Worm (Caenorhabditis elegans) whole organism, early embryonic: ENCODE results near the gene rps-21.
A peak's percentile ranks its signal among the peaks of the same experiment; 100 is the strongest.

Source experiments
- B0310.2 ChIP-seq: sonication (generic microtip); optimal IDR thresholded peaks from 2 replicates; lab custom pipeline; 2016; ENCODE audit warnings: mild to moderate bottlenecking, missing genetic modification characterization, missing compliant biosample characterization
- F13C5.2 ChIP-seq: sonication (generic microtip); optimal IDR thresholded peaks from 2 replicates; lab custom pipeline; 2017; ENCODE audit warnings: mild to moderate bottlenecking, missing genetic modification characterization, inconsistent platforms, missing compliant biosample characterization
- aly-1 ChIP-seq: sonication (generic microtip); optimal IDR thresholded peaks from 2 replicates; lab custom pipeline; 2016; ENCODE audit warnings: missing genetic modification characterization, missing compliant biosample characterization
- ama-1 ChIP-seq: fragments of 150-350 bp; optimal IDR thresholded peaks from 2 replicates; lab custom pipeline; 2014
- ceh-13 ChIP-seq: fragments of 200-800 bp; sonication (Bioruptor generic); optimal IDR thresholded peaks from 2 replicates; lab custom pipeline; 2018; ENCODE audit warnings: mild to moderate bottlenecking, missing genetic modification characterization, missing compliant biosample characterization
- ceh-36 ChIP-seq: sonication (generic microtip); optimal IDR thresholded peaks from 2 replicates; lab custom pipeline; 2016; ENCODE audit warnings: missing genetic modification characterization, inconsistent platforms, missing compliant biosample characterization
- ets-7 ChIP-seq: sonication (generic microtip); optimal IDR thresholded peaks from 2 replicates; lab custom pipeline; 2016; ENCODE audit warnings: missing genotype, missing genetic modification characterization, missing compliant biosample characterization
- flt-1 ChIP-seq: fragments of 200-800 bp; sonication (Bioruptor generic); IDR thresholded peaks from 2 replicates; pipeline ENCODE4 v1.3.6; 2022; ENCODE audit warnings: missing genetic modification characterization, missing compliant biosample characterization
- hmbx-1 ChIP-seq: sonication (generic microtip); optimal IDR thresholded peaks from 2 replicates; lab custom pipeline; 2016; ENCODE audit warnings: mild to moderate bottlenecking, missing genetic modification characterization, missing compliant biosample characterization
- hmg-4 ChIP-seq: fragments of 200-800 bp; sonication (Bioruptor generic); optimal IDR thresholded peaks from 2 replicates; lab custom pipeline; 2018; ENCODE audit warnings: mild to moderate bottlenecking, missing genetic modification characterization, missing compliant biosample characterization
- hnd-1 ChIP-seq: sonication (generic microtip); optimal IDR thresholded peaks from 2 replicates; lab custom pipeline; 2016; ENCODE audit warnings: missing genetic modification characterization, missing compliant biosample characterization
- pes-1 ChIP-seq: fragments of 200-800 bp; sonication (Bioruptor generic); IDR thresholded peaks from 2 replicates; pipeline ENCODE4 v1.3.6; 2022; ENCODE audit warnings: missing genetic modification reagents, missing genetic modification characterization, missing compliant biosample characterization
- scrt-1 ChIP-seq: fragments of 200-800 bp; sonication (Bioruptor generic); IDR thresholded peaks from 2 replicates; pipeline ENCODE4 v1.3.6; 2022; ENCODE audit warnings: missing genetic modification characterization, missing compliant biosample characterization
- sea-1 ChIP-seq: fragments of 200-800 bp; sonication (Bioruptor generic); conservative IDR thresholded peaks from 2 replicates; pipeline ENCODE4 v1.3.6; 2022; ENCODE audit warnings: missing genetic modification characterization, missing compliant biosample characterization
- tbx-11 ChIP-seq: fragments of 200-800 bp; sonication (Bioruptor generic); IDR thresholded peaks from 2 replicates; pipeline ENCODE4 v1.3.6; 2022; ENCODE audit warnings: missing genetic modification characterization, missing compliant biosample characterization
- tbx-37 ChIP-seq: fragments of 200-800 bp; sonication (Bioruptor generic); conservative IDR thresholded peaks from 2 replicates; pipeline ENCODE4 v1.3.6; 2022; ENCODE audit warnings: missing genetic modification reagents, missing genetic modification characterization, missing compliant biosample characterization
- tra-4 ChIP-seq: sonication (generic microtip); optimal IDR thresholded peaks from 2 replicates; lab custom pipeline; 2017; ENCODE audit warnings: missing genetic modification characterization, missing compliant biosample characterization

rps-21 gene

ce11 chrIII:7209721-7210120 lies 20.3 kb upstream of the rps-21 start, which contains the start of gene R151.2:
Gene R151.2, plus strand, starts transcription at chrIII:7209967.
- TF ChIP-seq flt-1 (GFP tag; lab: Robert Waterston, UW): no peak

DNA sequence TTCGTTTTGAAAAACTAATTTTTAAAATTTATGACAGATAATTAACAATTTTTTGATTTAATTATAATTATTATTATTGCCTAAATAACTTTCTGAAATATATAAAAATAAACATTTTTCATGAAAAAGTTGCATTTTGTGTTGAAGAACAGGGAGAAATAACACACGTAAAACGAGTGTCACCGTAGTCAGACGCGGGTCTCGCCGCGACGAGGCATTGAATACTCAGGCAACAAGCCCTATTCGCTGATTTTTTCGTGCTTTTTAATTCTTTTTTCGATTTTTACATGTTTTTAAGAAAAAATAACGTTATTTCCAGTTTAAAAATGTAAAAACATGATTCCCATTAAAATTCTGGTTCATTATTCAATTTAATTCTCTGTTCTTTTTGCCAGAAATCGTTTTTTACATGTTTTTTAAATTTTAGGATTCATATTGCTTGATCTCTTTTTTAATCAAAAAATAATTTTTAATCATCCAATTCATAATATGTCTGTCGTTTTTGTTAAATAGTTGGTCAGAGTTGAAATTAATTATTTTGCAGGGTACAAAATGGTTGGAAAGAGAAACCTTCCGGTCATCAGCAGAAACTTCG lies 18.6 kb upstream of the rps-21 start, which contains the start of gene rpl-6:
rpl-6 (plus strand) TSS at position 545 of the 595 bp plus-strand sequence.
- TF ChIP-seq F13C5.2 (tag; lab: Kevin White, UChicago): peak; percentile 69
- TF ChIP-seq scrt-1 (GFP tag; lab: Robert Waterston, UW): no peak

DNA sequence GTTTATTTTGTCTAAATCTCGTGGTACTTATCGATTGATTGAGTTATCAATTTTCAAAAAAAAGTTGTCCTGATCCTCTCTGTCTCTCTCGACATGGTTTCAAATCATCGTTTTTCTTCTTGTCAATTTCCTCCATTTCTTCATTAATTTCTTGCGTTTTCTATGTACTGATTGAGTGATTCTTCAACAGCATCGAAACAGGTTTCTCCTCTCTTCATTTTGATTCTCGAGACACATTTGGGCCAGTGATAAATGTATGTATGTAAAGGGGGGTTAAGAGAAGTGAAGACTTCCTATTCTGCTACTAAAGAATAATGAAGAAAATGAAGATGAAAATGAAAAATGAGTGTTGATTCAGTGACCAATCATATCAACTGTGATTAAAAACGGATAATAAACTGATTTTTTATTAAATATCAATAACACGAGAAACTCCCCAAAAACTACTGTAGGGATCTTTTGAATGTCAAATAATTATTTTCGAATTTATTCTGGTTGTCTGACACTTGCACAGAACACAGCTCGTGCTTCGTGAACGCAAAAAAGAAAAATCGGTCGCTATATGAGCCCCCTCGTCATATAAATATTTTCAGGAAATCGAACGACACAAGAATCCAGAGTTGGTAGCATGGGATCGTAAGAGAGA lies 13.8 kb upstream of the rps-21 start:
- no peak for TF ChIP-seq hnd-1 (tag; lab: Kevin White, UChicago)
- TF ChIP-seq ama-1 (lab: Kevin White, UChicago): no peak
- no peak for TF ChIP-seq aly-1 (tag; lab: Kevin White, UChicago)
- TF ChIP-seq B0310.2 (tag; lab: Kevin White, UChicago): no peak
- TF ChIP-seq tra-4 (tag; lab: Kevin White, UChicago): no peak
- TF ChIP-seq ceh-13 (GFP tag; lab: Kevin White, UChicago): no peak
- TF ChIP-seq scrt-1 (GFP tag; lab: Robert Waterston, UW): no peak
- no peak for TF ChIP-seq pes-1
- TF ChIP-seq tbx-37 (GFP tag; lab: Robert Waterston, UW): no peak
- no peak for TF ChIP-seq sea-1 (GFP tag; lab: Robert Waterston, UW)
- no peak for TF ChIP-seq hmbx-1 (tag; lab: Kevin White, UChicago)
- TF ChIP-seq tbx-11 (GFP tag; lab: Robert Waterston, UW): no peak
- no peak for TF ChIP-seq hmg-4
- TF ChIP-seq ets-7 (tag; lab: Kevin White, UChicago): no peak
- TF ChIP-seq flt-1 (GFP tag; lab: Robert Waterston, UW): no peak
- TF ChIP-seq F13C5.2 (tag; lab: Kevin White, UChicago): no peak
- no peak for TF ChIP-seq ceh-36 (tag; lab: Kevin White, UChicago)

DNA sequence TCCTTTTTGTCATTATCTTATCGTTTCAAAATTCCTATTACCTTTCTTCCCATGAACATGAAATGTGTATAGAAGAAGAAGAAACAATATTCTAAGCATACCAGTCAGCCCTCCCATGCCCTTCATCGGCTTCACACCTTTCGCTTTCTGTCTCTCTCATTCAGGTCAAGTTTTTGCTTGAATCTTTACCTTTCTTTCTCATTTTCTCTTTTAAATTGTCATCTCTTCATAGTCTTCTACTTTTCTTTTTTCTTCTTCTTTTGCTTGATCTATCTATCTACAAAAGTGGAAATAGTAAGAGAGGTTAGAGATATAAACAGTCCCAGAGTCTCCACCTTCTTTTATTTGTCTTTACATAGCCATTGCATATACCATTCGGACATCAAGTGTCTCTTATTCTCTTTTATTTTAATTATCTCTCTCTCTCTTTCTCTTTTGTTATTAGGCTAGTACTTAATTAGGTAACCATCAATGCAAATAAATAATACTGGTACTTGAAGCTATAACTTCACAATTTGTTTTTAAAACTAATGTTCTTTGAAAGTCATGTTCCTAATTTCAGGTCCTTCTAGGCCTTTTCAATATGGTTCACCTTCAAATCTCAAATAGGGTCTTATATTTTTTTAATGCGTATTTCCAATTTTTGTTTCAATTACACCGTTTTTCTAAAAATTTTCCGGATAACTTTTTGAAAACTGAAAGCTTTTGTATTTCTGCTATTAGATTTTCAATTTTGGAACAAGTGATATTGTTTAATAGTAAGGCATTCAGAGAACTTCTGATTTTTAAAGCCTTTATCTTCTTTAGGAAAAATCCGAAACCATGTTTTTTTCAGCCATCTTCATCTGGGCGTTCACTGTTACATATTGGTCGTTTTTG lies 12.2 kb upstream of the rps-21 start, which contains the start of gene dpy-31:
dpy-31 (plus strand) TSS at position 829 of the 879 bp plus-strand sequence.
- TF ChIP-seq scrt-1 (GFP tag; lab: Robert Waterston, UW) (no peak), flt-1 (GFP tag; lab: Robert Waterston, UW) (no peak), ceh-36 (tag; lab: Kevin White, UChicago) (no peak), B0310.2 (tag; lab: Kevin White, UChicago) (no peak), F13C5.2 (tag; lab: Kevin White, UChicago) (no peak), hmbx-1 (tag; lab: Kevin White, UChicago) (no peak), ceh-13 (GFP tag; lab: Kevin White, UChicago) (no peak), sea-1 (GFP tag; lab: Robert Waterston, UW) (no peak), pes-1 (no peak), ama-1 (lab: Kevin White, UChicago) (no peak), aly-1 (tag; lab: Kevin White, UChicago) (no peak), ets-7 (tag; lab: Kevin White, UChicago) (no peak), tbx-37 (GFP tag; lab: Robert Waterston, UW) (no peak), hnd-1 (tag; lab: Kevin White, UChicago) (no peak), tbx-11 (GFP tag; lab: Robert Waterston, UW) (no peak), tra-4 (tag; lab: Kevin White, UChicago) (no peak), hmg-4 (no peak)

DNA sequence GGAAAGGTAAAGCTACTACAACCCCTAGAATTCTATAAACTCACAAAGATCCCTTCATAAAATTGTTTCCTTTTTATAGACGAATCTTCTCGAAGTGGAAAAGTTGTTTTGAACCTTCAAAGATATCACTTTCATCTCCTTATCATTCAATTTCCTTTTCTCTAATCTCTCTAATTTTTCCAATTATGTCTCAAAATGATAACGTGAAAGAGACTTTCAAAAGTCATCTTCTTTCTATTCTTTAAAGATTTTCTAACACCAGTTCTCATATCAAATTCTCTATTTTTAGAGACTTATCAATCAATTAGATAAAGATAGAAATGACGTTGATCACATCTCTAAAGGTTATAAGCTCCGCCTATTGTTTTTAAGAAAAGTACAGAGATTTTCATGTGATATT lies 10.0 kb upstream of the rps-21 start:
- no peak for TF ChIP-seq hnd-1 (tag; lab: Kevin White, UChicago)
- no peak for TF ChIP-seq ceh-36 (tag; lab: Kevin White, UChicago)
- TF ChIP-seq hmbx-1 (tag; lab: Kevin White, UChicago): no peak
- no peak for TF ChIP-seq pes-1
- no peak for TF ChIP-seq aly-1 (tag; lab: Kevin White, UChicago)
- no peak for TF ChIP-seq ama-1 (lab: Kevin White, UChicago)
- TF ChIP-seq F13C5.2 (tag; lab: Kevin White, UChicago): no peak
- TF ChIP-seq ets-7 (tag; lab: Kevin White, UChicago): no peak
- no peak for TF ChIP-seq tbx-11 (GFP tag; lab: Robert Waterston, UW)

ce11 chrIII:7198838-7199237 lies 9.4 kb upstream of the rps-21 start, which contains the start of gene pfd-5:
Gene pfd-5, minus strand, starts transcription at chrIII:7198884.
- TF ChIP-seq ama-1 (lab: Kevin White, UChicago) (no peak), ceh-13 (GFP tag; lab: Kevin White, UChicago) (no peak), F13C5.2 (tag; lab: Kevin White, UChicago) (peak; percentile 35), flt-1 (GFP tag; lab: Robert Waterston, UW) (no peak), scrt-1 (GFP tag; lab: Robert Waterston, UW) (no peak), aly-1 (tag; lab: Kevin White, UChicago) (no peak), ets-7 (tag; lab: Kevin White, UChicago) (no peak), hnd-1 (tag; lab: Kevin White, UChicago) (no peak), tbx-37 (GFP tag; lab: Robert Waterston, UW) (peak; percentile 95), hmg-4 (no peak), sea-1 (GFP tag; lab: Robert Waterston, UW) (0 out of 2 replicates have a peak, but pooled peaks have one; percentile 11), tra-4 (tag; lab: Kevin White, UChicago) (no peak), tbx-11 (GFP tag; lab: Robert Waterston, UW) (no peak), B0310.2 (tag; lab: Kevin White, UChicago) (no peak), hmbx-1 (tag; lab: Kevin White, UChicago) (peak; percentile 0), pes-1 (peak; percentile 77), ceh-36 (tag; lab: Kevin White, UChicago) (no peak)
